Fruit fly (Drosophila melanogaster) whole organism, embryonic: Measurements from ENCODE around the gene AP-1mu.

Experiments used
- Atf-2 ChIP-seq: fragments of 200-800 bp; sonication (Bioruptor generic); optimal IDR thresholded peaks from 2 replicates; lab custom pipeline; 2016; ENCODE audit warnings: missing biosample characterization, missing genetic modification characterization
- B-H2 ChIP-seq: fragments of 200-800 bp; sonication (Bioruptor generic); optimal IDR thresholded peaks from 2 replicates; lab custom pipeline; 2018; ENCODE audit warnings: missing biosample characterization, mild to moderate bottlenecking, missing genetic modification characterization
- BEAF-32 ChIP-seq: fragments of 200-800 bp; sonication (Bioruptor generic); optimal IDR thresholded peaks from 3 replicates; lab custom pipeline; 2017; ENCODE audit warnings: missing biosample characterization, missing genetic modification characterization, mild to moderate bottlenecking, moderate library complexity, missing genetic modification reagents
- Blimp-1 ChIP-seq: fragments of 200-800 bp; sonication (Bioruptor generic); optimal IDR thresholded peaks from 3 replicates; lab custom pipeline; 2018; ENCODE audit warnings: missing biosample characterization, missing genetic modification characterization, mild to moderate bottlenecking, moderate library complexity, missing genetic modification reagents
- CG1024 ChIP-seq: fragments of 200-800 bp; sonication (Bioruptor generic); IDR thresholded peaks from 2 replicates; pipeline ENCODE4 v1.3.6; 2022; ENCODE audit warnings: missing biosample characterization, missing genetic modification characterization
- CG10321 ChIP-seq: fragments of 200-800 bp; sonication (Bioruptor generic); IDR thresholded peaks from 2 replicates; pipeline ENCODE4 v1.3.6; 2022; ENCODE audit warnings: missing biosample characterization, missing genetic modification characterization
- CG10431 ChIP-seq: fragments of 200-800 bp; sonication (Bioruptor generic); optimal IDR thresholded peaks from 3 replicates; lab custom pipeline; 2018; ENCODE audit warnings: missing biosample characterization, mild to moderate bottlenecking, missing genetic modification characterization
- CG11696 ChIP-seq: fragments of 200-800 bp; sonication (Bioruptor generic); IDR thresholded peaks from 2 replicates; pipeline ENCODE4 v1.3.6; 2022; ENCODE audit warnings: missing biosample characterization, missing genetic modification characterization
- CG12391 ChIP-seq: fragments of 200-800 bp; sonication (Bioruptor generic); optimal IDR thresholded peaks from 3 replicates; lab custom pipeline; 2018; ENCODE audit warnings: missing biosample characterization, mild to moderate bottlenecking, missing genetic modification characterization, moderate library complexity
- CG17612 ChIP-seq: fragments of 200-800 bp; sonication (Bioruptor generic); IDR thresholded peaks from 2 replicates; pipeline ENCODE4 v1.3.6; 2022; ENCODE audit warnings: missing biosample characterization, missing genetic modification characterization
- CG18476 ChIP-seq: fragments of 200-800 bp; sonication (Bioruptor generic); optimal IDR thresholded peaks from 2 replicates; lab custom pipeline; 2016; ENCODE audit warnings: missing biosample characterization, mild to moderate bottlenecking, missing genetic modification characterization
- CG6272 ChIP-seq: fragments of 200-800 bp; sonication (Bioruptor generic); IDR thresholded peaks from 2 replicates; pipeline ENCODE4 v1.3.6; 2022; ENCODE audit warnings: missing biosample characterization, missing genetic modification characterization
- CG6854 ChIP-seq: fragments of 200-800 bp; sonication (Bioruptor generic); optimal IDR thresholded peaks from 3 replicates; lab custom pipeline; 2017; ENCODE audit warnings: missing biosample characterization, mild to moderate bottlenecking, missing genetic modification characterization
- CG7357 ChIP-seq: fragments of 200-800 bp; sonication (Bioruptor generic); IDR thresholded peaks from 3 replicates; pipeline ENCODE4 v1.3.6; 2022; ENCODE audit warnings: missing biosample characterization, missing genetic modification characterization
- CG7987 ChIP-seq: fragments of 200-800 bp; sonication (Bioruptor generic); optimal IDR thresholded peaks from 2 replicates; lab custom pipeline; 2018; ENCODE audit warnings: missing biosample characterization, mild to moderate bottlenecking, missing genetic modification characterization, moderate library complexity
- Deaf1 ChIP-seq: fragments of 200-800 bp; optimal IDR thresholded peaks from 3 replicates; lab custom pipeline; 2019; ENCODE audit warnings: missing biosample characterization, mild to moderate bottlenecking, missing genetic modification characterization, moderate library complexity
- Fer2 ChIP-seq: fragments of 200-800 bp; sonication (Bioruptor generic); optimal IDR thresholded peaks from 2 replicates; lab custom pipeline; 2018; ENCODE audit warnings: missing biosample characterization, mild to moderate bottlenecking, missing genetic modification characterization, moderate library complexity
- HmgD ChIP-seq: fragments of 200-800 bp; sonication (Bioruptor generic); optimal IDR thresholded peaks from 3 replicates; lab custom pipeline; 2016; ENCODE audit warnings: missing biosample characterization, missing genetic modification characterization
- MBD-R2 ChIP-seq: fragments of 200-800 bp; sonication (Bioruptor generic); IDR thresholded peaks from 2 replicates; pipeline ENCODE4 v1.3.6; 2022; ENCODE audit warnings: missing biosample characterization, missing genetic modification characterization
- Oli ChIP-seq: fragments of 200-800 bp; sonication (Bioruptor generic); optimal IDR thresholded peaks from 2 replicates; lab custom pipeline; 2018; ENCODE audit warnings: missing biosample characterization, mild to moderate bottlenecking, missing genetic modification characterization, moderate library complexity
- Scr ChIP-seq: fragments of 200-800 bp; sonication (Bioruptor generic); IDR thresholded peaks from 2 replicates; pipeline ENCODE4 v1.3.6; 2022; ENCODE audit warnings: missing biosample characterization, missing genetic modification characterization; ENCODE audit not compliant: partially characterized antibody
- Sry-δ ChIP-seq: fragments of 200-800 bp; sonication (Bioruptor generic); optimal IDR thresholded peaks from 2 replicates; lab custom pipeline; 2016; ENCODE audit warnings: missing biosample characterization, missing genetic modification characterization
- Xrp1 ChIP-seq: fragments of 200-800 bp; sonication (Bioruptor generic); IDR thresholded peaks from 2 replicates; pipeline ENCODE4 v1.3.6; 2022; ENCODE audit warnings: missing biosample characterization, missing genetic modification characterization
- ab ChIP-seq: fragments of 200-800 bp; sonication (Bioruptor generic); optimal IDR thresholded peaks from 2 replicates; lab custom pipeline; 2016; ENCODE audit warnings: missing biosample characterization, missing genetic modification characterization
- aop ChIP-seq: fragments of 200-800 bp; sonication (Bioruptor generic); IDR thresholded peaks from 2 replicates; pipeline ENCODE4 v1.3.6; 2022; ENCODE audit warnings: missing biosample characterization, missing genetic modification characterization
- ara ChIP-seq: fragments of 200-800 bp; sonication (Bioruptor generic); IDR thresholded peaks from 2 replicates; pipeline ENCODE4 v1.3.6; 2022; ENCODE audit warnings: missing biosample characterization, missing genetic modification characterization
- ase ChIP-seq: fragments of 200-800 bp; sonication (Bioruptor generic); IDR thresholded peaks from 3 replicates; pipeline ENCODE4 v1.3.6; 2022; ENCODE audit warnings: missing biosample characterization, missing genetic modification characterization
- cato ChIP-seq: fragments of 200-800 bp; sonication (Bioruptor generic); optimal IDR thresholded peaks from 2 replicates; lab custom pipeline; 2016; ENCODE audit warnings: missing biosample characterization, missing genetic modification characterization, borderline replicate concordance
- dati ChIP-seq: fragments of 200-800 bp; sonication (Bioruptor generic); IDR thresholded peaks from 2 replicates; pipeline ENCODE4 v1.3.6; 2022; ENCODE audit warnings: missing biosample characterization, missing genetic modification characterization
- hbn ChIP-seq: fragments of 200-800 bp; sonication (Bioruptor generic); IDR thresholded peaks from 2 replicates; pipeline ENCODE4 v1.3.6; 2022; ENCODE audit warnings: missing biosample characterization, missing genetic modification characterization; ENCODE audit not compliant: partially characterized antibody
- hkb ChIP-seq, 2 experiments: fragments of 200-800 bp in 1 of 2; fragments of >200 bp in 1 of 2; sonication (Bioruptor generic) in 1 of 2; IDR thresholded peaks in 1 of 2; optimal IDR thresholded peaks in 1 of 2; 2 replicates each; pipeline versions ENCODE4 v1.3.6 to Lab custom; 2017 to 2022; ENCODE audit warnings: missing biosample characterization in 1 of 2, missing genetic modification characterization in 1 of 2
- lbe ChIP-seq: fragments of 200-800 bp; sonication (Bioruptor generic); optimal IDR thresholded peaks from 2 replicates; lab custom pipeline; 2016; ENCODE audit warnings: missing biosample characterization, mild to moderate bottlenecking, missing genetic modification characterization
- lilli ChIP-seq: fragments of 200-800 bp; sonication (Bioruptor generic); optimal IDR thresholded peaks from 3 replicates; lab custom pipeline; 2016; ENCODE audit warnings: missing biosample characterization, missing genetic modification characterization
- lola ChIP-seq, 3 experiments: fragments of >200 bp in 2 of 3; fragments of 200-800 bp in 1 of 3; sonication (Bioruptor generic) in 1 of 3; optimal IDR thresholded peaks; 2 replicates each; lab custom pipeline; 2017 to 2019; ENCODE audit warnings: missing biosample characterization in 3 of 3, missing genetic modification characterization in 3 of 3, mild to moderate bottlenecking in 1 of 3, moderate library complexity in 1 of 3
- maf-S ChIP-seq: fragments of 200-800 bp; sonication (Bioruptor generic); optimal IDR thresholded peaks from 2 replicates; lab custom pipeline; 2016; ENCODE audit warnings: missing biosample characterization, missing genetic modification characterization
- mld ChIP-seq: fragments of 200-800 bp; sonication (Bioruptor generic); IDR thresholded peaks from 3 replicates; pipeline ENCODE4 v1.3.6; 2022; ENCODE audit warnings: missing biosample characterization, missing genetic modification characterization; ENCODE audit not compliant: partially characterized antibody
- nau ChIP-seq: fragments of 200-800 bp; sonication (Bioruptor generic); optimal IDR thresholded peaks from 3 replicates; lab custom pipeline; 2017; ENCODE audit warnings: missing biosample characterization, mild to moderate bottlenecking, missing genetic modification characterization, missing genetic modification reagents
- nerfin-2 ChIP-seq: fragments of 200-800 bp; sonication (Bioruptor generic); IDR thresholded peaks from 2 replicates; pipeline ENCODE4 v1.3.6; 2022; ENCODE audit warnings: missing biosample characterization, missing genetic modification characterization; ENCODE audit not compliant: partially characterized antibody
- otp ChIP-seq: fragments of 200-800 bp; sonication (Bioruptor generic); IDR thresholded peaks from 3 replicates; pipeline ENCODE4, ENCODE4 v1.3.6; 2022; ENCODE audit warnings: missing biosample characterization, missing genetic modification characterization
- peb ChIP-seq: fragments of 200-800 bp; sonication (Bioruptor generic); IDR thresholded peaks from 2 replicates; pipeline ENCODE4 v1.3.6; 2022; ENCODE audit warnings: missing biosample characterization, missing genetic modification characterization
- pho ChIP-seq: fragments of 200-800 bp; sonication (Bioruptor generic); optimal IDR thresholded peaks from 2 replicates; lab custom pipeline; 2016; ENCODE audit warnings: missing biosample characterization, missing genetic modification characterization
- pum ChIP-seq: fragments of 200-800 bp; sonication (Bioruptor generic); optimal IDR thresholded peaks from 2 replicates; lab custom pipeline; 2016; ENCODE audit warnings: missing biosample characterization, missing genetic modification characterization
- sisA ChIP-seq: fragments of 200-800 bp; sonication (Bioruptor generic); IDR thresholded peaks from 2 replicates; pipeline ENCODE4 v1.3.6; 2022; ENCODE audit warnings: missing biosample characterization, missing genetic modification characterization
- slou ChIP-seq: fragments of 200-800 bp; sonication (Bioruptor generic); optimal IDR thresholded peaks from 3 replicates; lab custom pipeline; 2016; ENCODE audit warnings: missing biosample characterization, missing genetic modification characterization
- slp2 ChIP-seq: fragments of 200-800 bp; sonication (Bioruptor generic); optimal IDR thresholded peaks from 2 replicates; lab custom pipeline; 2016; ENCODE audit warnings: missing biosample characterization, missing genetic modification characterization
- sna ChIP-seq: fragments of 200-800 bp; sonication (Bioruptor generic); IDR thresholded peaks from 2 replicates; pipeline ENCODE4 v1.3.6; 2022; ENCODE audit warnings: missing biosample characterization, missing genetic modification characterization; ENCODE audit not compliant: partially characterized antibody
- tgo ChIP-seq: fragments of 200-800 bp; sonication (Bioruptor generic); IDR thresholded peaks from 3 replicates; pipeline ENCODE4 v1.3.6; 2022; ENCODE audit warnings: missing biosample characterization, missing genetic modification characterization
- vfl ChIP-seq: fragments of 200-800 bp; sonication (Bioruptor generic); optimal IDR thresholded peaks from 2 replicates; lab custom pipeline; 2016; ENCODE audit warnings: missing biosample characterization, missing genetic modification characterization
- vvl ChIP-seq: fragments of 200-800 bp; sonication (Bioruptor generic); IDR thresholded peaks from 2 replicates; pipeline ENCODE4 v1.3.6; 2022; ENCODE audit warnings: missing biosample characterization, missing genetic modification characterization
- z ChIP-seq: fragments of 200-800 bp; sonication (Bioruptor generic); IDR thresholded peaks from 3 replicates; pipeline ENCODE4 v1.3.6; 2022; ENCODE audit warnings: missing biosample characterization, missing genetic modification characterization

AP-1mu gene

dm6 chr3R:9534125-9534496 lies 25.2 kb downstream of the AP-1mu start (continued):
- no peak for TF ChIP-seq nerfin-2
- TF ChIP-seq aop = peak; percentile 81
- no peak for TF ChIP-seq Deaf1 (tag; lab: Kevin White, UChicago)
- TF ChIP-seq CG10321 = peak; percentile 59
- peak; percentile 92 for TF ChIP-seq sisA (GFP tag; lab: Robert Waterston, UW)
- TF ChIP-seq sna (GFP tag; lab: Robert Waterston, UW) = no peak
- peak; percentile 82 for TF ChIP-seq nau (GFP tag; lab: Kevin White, UChicago)
- TF ChIP-seq z (GFP tag; lab: Robert Waterston, UW) = 0 out of 3 replicates have a peak, but pooled peaks have one; percentile 19
- TF ChIP-seq CG7357 (GFP tag; lab: Robert Waterston, UW) = peak; percentile 82
- TF ChIP-seq ara = peak; percentile 93
- peak; percentile 82 for TF ChIP-seq peb (GFP tag; lab: Robert Waterston, UW)
- peak; percentile 88 for TF ChIP-seq slp2
- peak; percentile 82 for TF ChIP-seq CG10431 (GFP tag; lab: Kevin White, UChicago)
- TF ChIP-seq hbn = no peak
- peak; percentile 92 for TF ChIP-seq CG1024
- TF ChIP-seq dati = peak; percentile 80
- peak; percentile 90 for TF ChIP-seq CG18476 (GFP tag; lab: Kevin White, UChicago)
- peak; percentile 96 for TF ChIP-seq Blimp-1 (GFP tag; lab: Kevin White, UChicago)
- TF ChIP-seq ase = peak; percentile 93
- TF ChIP-seq Scr (GFP tag; lab: Robert Waterston, UW) = no peak
- peak; percentile 32 for TF ChIP-seq B-H2 (GFP tag; lab: Kevin White, UChicago)
- TF ChIP-seq CG12391 (tag; lab: Kevin White, UChicago) = peak; percentile 95
- no peak for TF ChIP-seq hkb (optimal IDR thresholded peaks at IDR 0.05; lab: Kevin White, UChicago)
- peak; percentile 93 for TF ChIP-seq hkb (GFP tag; IDR thresholded peaks at IDR 0.05; lab: Robert Waterston, UW)
- peak; percentile 82 for TF ChIP-seq CG11696
- TF ChIP-seq MBD-R2 (GFP tag; lab: Robert Waterston, UW) = peak; percentile 62; the same call in 1 of the 2 replicates
- TF ChIP-seq ab (GFP tag; lab: Kevin White, UChicago) = peak; percentile 50
- TF ChIP-seq pho (GFP tag; lab: Kevin White, UChicago) = peak; percentile 83
- peak; percentile 97 for TF ChIP-seq vvl (GFP tag; lab: Robert Waterston, UW)
- peak; percentile 75 for TF ChIP-seq Fer2 (tag; lab: Kevin White, UChicago)
- peak; percentile 78 for TF ChIP-seq CG6272
- peak; percentile 94 for TF ChIP-seq pum
- peak; percentile 88 for TF ChIP-seq lilli
- TF ChIP-seq mld (GFP tag; lab: Robert Waterston, UW) = no peak
- TF ChIP-seq BEAF-32 (GFP tag; lab: Kevin White, UChicago) = no peak
- peak; percentile 33 for TF ChIP-seq vfl (GFP tag; lab: Kevin White, UChicago)
- peak; percentile 9 for TF ChIP-seq HmgD (GFP tag; lab: Kevin White, UChicago)
- TF ChIP-seq lbe (GFP tag; lab: Kevin White, UChicago) = peak; percentile 35
- peak; percentile 75 for TF ChIP-seq CG17612 (GFP tag; lab: Robert Waterston, UW)
- peak; percentile 91 for TF ChIP-seq tgo
- TF ChIP-seq Sry-δ (GFP tag; lab: Kevin White, UChicago) = peak; percentile 64
- peak in 1 of 3 experiments; percentile 89 for TF ChIP-seq lola (GFP tag; optimal IDR thresholded peaks at IDR 0.05; lab: Kevin White, UChicago)
- peak; percentile 76 for TF ChIP-seq CG6854 (GFP tag; lab: Kevin White, UChicago)
- TF ChIP-seq otp = peak; percentile 89
- peak; percentile 93 for TF ChIP-seq Atf-2 (GFP tag; lab: Kevin White, UChicago)
- TF ChIP-seq maf-S = peak; percentile 81
- peak; percentile 90 for TF ChIP-seq cato (GFP tag; lab: Kevin White, UChicago)
- peak; percentile 93 for TF ChIP-seq Xrp1 (GFP tag; lab: Robert Waterston, UW)
- TF ChIP-seq slou (GFP tag; lab: Kevin White, UChicago) = peak; percentile 11
- peak; percentile 96 for TF ChIP-seq Oli (tag; lab: Kevin White, UChicago)
- TF ChIP-seq CG7987 (GFP tag; lab: Kevin White, UChicago) = peak; percentile 67
